Worm (Caenorhabditis elegans): ENCODE data around the gene ttr-44.

The ttr-44 gene

ce11 chrV:13512515-13512914, 18.0 kb downstream of the ttr-44 start:
- TF ChIP-seq unc-62 (GFP tag; optimal IDR thresholded peaks at IDR 0.05), result no peak
- no peak for TF ChIP-seq nhr-28 (tag; optimal IDR thresholded peaks at IDR 0.05)
- TF ChIP-seq R02D3.7 (tag; optimal IDR thresholded peaks at IDR 0.05), result no peak
- no peak for TF ChIP-seq ceh-82 (tag; optimal IDR thresholded peaks at IDR 0.05)
- TF ChIP-seq daf-12 (tag; optimal IDR thresholded peaks at IDR 0.05), result no peak
- TF ChIP-seq egl-27 (tag; optimal IDR thresholded peaks at IDR 0.05), result no peak
- TF ChIP-seq pqm-1 (tag; optimal IDR thresholded peaks at IDR 0.05), result no peak
- no peak for TF ChIP-seq aly-2 (tag; optimal IDR thresholded peaks at IDR 0.05)
- no peak for TF ChIP-seq ceh-16 (tag; optimal IDR thresholded peaks at IDR 0.05)
- no peak for TF ChIP-seq lin-15B (tag; optimal IDR thresholded peaks at IDR 0.05)
- no peak for TF ChIP-seq fkh-10 (GFP tag; optimal IDR thresholded peaks at IDR 0.05)
- no peak for TF ChIP-seq ceh-9 (tag; optimal IDR thresholded peaks at IDR 0.05)
- no peak for TF ChIP-seq nhr-25 (tag; optimal IDR thresholded peaks at IDR 0.05)
- no peak for TF ChIP-seq nhr-12 (tag; optimal IDR thresholded peaks at IDR 0.05)
- no peak for TF ChIP-seq nhr-76 (tag; optimal IDR thresholded peaks at IDR 0.05)
- TF ChIP-seq mdl-1 (tag; optimal IDR thresholded peaks at IDR 0.05), result no peak
- no peak for TF ChIP-seq lsy-12 (tag; optimal IDR thresholded peaks at IDR 0.05)

ce11 chrV:13511618-13512017, 18.9 kb downstream of the ttr-44 start, which contains the start of gene avr-15:
TSS of gene avr-15 (minus strand) at chrV:13511718.
- TF ChIP-seq fos-1 (tag; optimal IDR thresholded peaks at IDR 0.05) (no peak), nfya-1 (tag; optimal IDR thresholded peaks at IDR 0.05; ENCODE audit: insufficient read depth) (no peak), nhr-77 (tag; optimal IDR thresholded peaks at IDR 0.05) (no peak)

DNA sequence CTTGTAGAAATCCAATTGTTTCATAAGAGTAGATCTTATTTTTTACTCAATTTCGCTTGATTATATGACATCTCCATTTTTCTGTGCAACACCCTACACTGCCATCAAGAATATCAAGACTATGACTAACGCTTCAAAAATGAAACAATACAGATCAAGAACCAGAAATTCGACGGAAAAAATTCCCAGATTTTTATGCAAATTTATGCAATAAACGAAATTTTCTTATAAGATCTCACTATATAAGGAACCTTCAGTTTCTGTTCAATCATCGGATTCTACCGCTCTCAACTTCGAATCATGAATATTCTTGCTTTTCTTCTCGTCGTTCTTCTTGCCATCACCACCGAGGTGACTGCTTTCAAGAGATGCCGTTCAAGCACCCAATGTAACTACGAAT, 24.2 kb downstream of the ttr-44 start, which contains the start of gene R11G10.4:
Gene R11G10.4 (plus strand): TSS at position 301 of the 400 bp plus-strand sequence.
- TF ChIP-seq skn-1 (tag; optimal IDR thresholded peaks at IDR 0.05) (no peak), tbx-2 (tag; optimal IDR thresholded peaks at IDR 0.05) (no peak), ztf-11 (tag; optimal IDR thresholded peaks at IDR 0.05) (no peak), snpc-4 (tag; optimal IDR thresholded peaks at IDR 0.05) (no peak), lin-15B (tag; optimal IDR thresholded peaks at IDR 0.05) (no peak), ceh-16 (tag; optimal IDR thresholded peaks at IDR 0.05) (no peak), egl-5 (tag; optimal IDR thresholded peaks at IDR 0.05) (no peak), nhr-25 (tag; optimal IDR thresholded peaks at IDR 0.05) (no peak), lsy-12 (tag; optimal IDR thresholded peaks at IDR 0.05) (no peak)

- TF ChIP-seq ztf-11 (tag; optimal IDR thresholded peaks at IDR 0.05), result no peak
- TF ChIP-seq pha-4 (tag; optimal IDR thresholded peaks at IDR 0.05), result no peak
- no peak for TF ChIP-seq nhr-237 (tag; optimal IDR thresholded peaks at IDR 0.05)
- TF ChIP-seq unc-39 (tag; optimal IDR thresholded peaks at IDR 0.05), result no peak
These were observed 31.3 kb downstream of the ttr-44 start for ce11 chrV:13499227-13499626.

ce11 chrV:13497322-13497847, 33.2 kb downstream of the ttr-44 start, which contains the start of the genes eea-1 and gut-2:
TSS of gene eea-1 (minus strand) at chrV:13497372.
TSS of gene gut-2 (plus strand) at chrV:13497690.
- TF ChIP-seq egl-27 (tag; optimal IDR thresholded peaks at IDR 0.05) (no peak), nfya-1 (tag; optimal IDR thresholded peaks at IDR 0.05; ENCODE audit: insufficient read depth) (peak; percentile 69), elt-2 (tag; optimal IDR thresholded peaks at IDR 0.05) (peak; percentile 14), pha-4 (tag; optimal IDR thresholded peaks at IDR 0.05) (peak; percentile 92), hmg-11 (tag; optimal IDR thresholded peaks at IDR 0.05) (peak; percentile 74), fkh-2 (tag; optimal IDR thresholded peaks at IDR 0.05) (no peak), egl-5 (tag; optimal IDR thresholded peaks at IDR 0.05) (peak; percentile 60), fkh-10 (GFP tag; optimal IDR thresholded peaks at IDR 0.05) (no peak), ama-1 (optimal IDR thresholded peaks at IDR 0.05) (peak; percentile 19), ceh-28 (tag; optimal IDR thresholded peaks at IDR 0.05) (peak; percentile 40), snpc-4 (tag; optimal IDR thresholded peaks at IDR 0.05) (peak; percentile 79), lin-39 (tag; optimal IDR thresholded peaks at IDR 0.05) (peak; percentile 8), nhr-67 (tag; optimal IDR thresholded peaks at IDR 0.05) (no peak), sea-2 (GFP tag; optimal IDR thresholded peaks at IDR 0.05) (no peak), lin-15B (tag; optimal IDR thresholded peaks at IDR 0.05) (peak; percentile 77), nhr-23 (tag; optimal IDR thresholded peaks at IDR 0.05) (peak; percentile 86), nhr-43 (tag; optimal IDR thresholded peaks at IDR 0.05; ENCODE audit: poor library complexity, severe bottlenecking) (peak; percentile 74), nhr-25 (tag; optimal IDR thresholded peaks at IDR 0.05) (peak; percentile 73)

Measured in whole organism, L3 larva.